Fruit fly (Drosophila melanogaster) whole organism: Measurements from ENCODE around the gene Trs20.

Source experiments
- CG8478 ChIP-seq: fragments of >200 bp; optimal IDR thresholded peaks from 2 replicates; lab custom pipeline; 2018; ENCODE audit warnings: inconsistent platforms
- Dll ChIP-seq: fragments of >200 bp; optimal IDR thresholded peaks from 2 replicates; lab custom pipeline; 2017
- EcR ChIP-seq, 2 experiments: fragments of >200 bp; optimal IDR thresholded peaks; 2 replicates each; lab custom pipeline; 2017; ENCODE audit warnings: missing biosample characterization in 2 of 2, missing genetic modification characterization in 2 of 2, missing genetic modification reagents in 2 of 2
- pan ChIP-seq: fragments of >200 bp; optimal IDR thresholded peaks from 2 replicates; lab custom pipeline; 2017
- psq ChIP-seq: fragments of >200 bp; optimal IDR thresholded peaks from 2 replicates; lab custom pipeline; 2017
- usp ChIP-seq: fragments of >200 bp; optimal IDR thresholded peaks from 2 replicates; lab custom pipeline; 2017; ENCODE audit warnings: missing biosample characterization, missing genetic modification characterization, mixed read lengths

The Trs20 gene

DNA sequence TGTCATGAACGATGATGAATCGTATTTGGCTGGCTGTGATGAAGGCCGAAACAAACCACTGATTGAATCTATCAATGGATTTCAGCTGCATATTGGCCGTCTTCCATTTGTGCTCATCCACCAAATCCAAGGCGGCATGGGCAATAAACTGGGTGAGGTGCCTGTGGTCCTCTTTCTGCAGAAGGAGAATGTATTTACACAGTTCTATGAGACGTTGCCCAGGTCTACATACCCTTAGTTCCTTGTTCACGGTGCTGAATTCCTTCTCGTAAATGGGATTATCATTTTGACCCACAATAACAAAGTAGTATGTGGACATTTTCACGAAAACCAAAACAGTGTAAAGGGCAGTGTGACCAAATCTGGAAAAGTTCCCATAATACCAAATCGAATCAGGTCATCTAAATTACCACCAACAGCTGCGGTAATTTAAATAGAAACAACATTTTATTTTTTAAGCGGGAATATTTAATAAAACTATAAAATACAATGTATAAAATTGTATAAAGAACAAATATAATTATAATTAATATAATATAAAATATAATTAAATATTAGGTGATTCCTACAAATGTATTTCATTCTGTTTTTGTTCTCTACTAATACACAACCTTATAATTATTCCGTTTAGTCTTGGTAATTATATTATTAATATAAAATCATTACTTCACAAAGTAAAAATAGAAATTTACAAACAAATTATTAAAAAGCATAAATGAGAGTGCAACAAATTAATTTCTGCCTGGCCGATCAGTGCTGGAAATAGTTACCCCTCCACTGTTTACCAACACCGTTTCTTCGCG is at the start of gene Trs20, which contains the start of gene elg1:
Trs20 (minus strand) TSS at position 369 of the 803 bp plus-strand sequence.
elg1 (plus strand) TSS at position 765 of the 803 bp plus-strand sequence.
- TF ChIP-seq Dll (lab: Kevin White, UChicago) (no peak), pan (lab: Kevin White, UChicago) (no peak), CG8478 (no peak), psq (lab: Kevin White, UChicago) (no peak), EcR (GFP tag; optimal IDR thresholded peaks at IDR 0.05; lab: Kevin White, UChicago) (no peak)

- TF ChIP-seq EcR (GFP tag; optimal IDR thresholded peaks at IDR 0.05; lab: Kevin White, UChicago) (no peak), CG8478 (no peak), Dll (lab: Kevin White, UChicago) (no peak), psq (lab: Kevin White, UChicago) (no peak), usp (no peak), pan (lab: Kevin White, UChicago) (no peak)
Observed at dm6 chr3L:16178433-16178832, 47.0 kb upstream of the Trs20 start.

dm6 chr3L:16177751-16178150 is 46.3 kb upstream of the Trs20 start:
- no peak for TF ChIP-seq Dll (lab: Kevin White, UChicago)
- TF ChIP-seq psq (lab: Kevin White, UChicago) = no peak
- peak; percentile 94 for TF ChIP-seq pan (lab: Kevin White, UChicago)

dm6 chr3L:16177309-16177708 is 45.9 kb upstream of the Trs20 start:
- TF ChIP-seq EcR (GFP tag; optimal IDR thresholded peaks at IDR 0.05; lab: Kevin White, UChicago) (no peak), CG8478 (no peak), psq (lab: Kevin White, UChicago) (no peak), Dll (lab: Kevin White, UChicago) (no peak), usp (no peak), pan (lab: Kevin White, UChicago) (no peak)

- no peak for TF ChIP-seq pan (lab: Kevin White, UChicago)
- no peak for TF ChIP-seq CG8478
- TF ChIP-seq usp = no peak
- no peak for TF ChIP-seq psq (lab: Kevin White, UChicago)
- TF ChIP-seq EcR (GFP tag; optimal IDR thresholded peaks at IDR 0.05; lab: Kevin White, UChicago) = no peak
- TF ChIP-seq Dll (lab: Kevin White, UChicago) = no peak
Observed at dm6 chr3L:16176492-16176891, 45.1 kb upstream of the Trs20 start.

DNA sequence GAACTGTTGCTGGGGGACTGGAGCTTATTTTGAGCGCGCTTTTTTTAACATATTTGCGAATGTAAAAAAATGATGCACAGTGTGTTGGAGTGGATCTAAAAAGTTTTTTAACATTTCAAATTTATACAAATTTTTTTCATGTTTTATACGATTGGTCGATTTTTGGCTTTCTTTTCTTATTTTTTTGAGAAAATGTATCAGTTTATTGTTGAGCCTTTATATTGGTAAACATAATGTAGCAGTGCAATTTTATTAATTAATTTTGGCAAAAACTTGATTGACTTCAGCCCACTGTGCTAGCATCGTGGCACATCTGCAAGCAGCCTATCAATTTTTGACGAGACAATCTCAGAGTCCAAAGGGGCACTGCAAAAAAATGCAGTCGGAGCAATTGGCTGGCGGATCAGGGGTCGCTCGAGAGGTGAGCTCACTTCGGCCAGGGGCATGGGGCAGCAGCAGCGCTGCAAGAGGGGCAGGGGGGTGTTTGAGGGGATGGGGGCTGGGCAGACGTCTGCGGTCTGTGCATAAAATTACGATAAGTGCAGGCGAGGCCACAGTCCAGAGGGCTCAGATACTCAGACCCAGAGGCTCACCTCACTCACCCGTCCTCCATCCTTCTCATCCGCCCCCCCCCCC is 44.3 kb upstream of the Trs20 start:
- TF ChIP-seq EcR (GFP tag; optimal IDR thresholded peaks at IDR 0.05; lab: Kevin White, UChicago) = no peak
- no peak for TF ChIP-seq usp
- no peak for TF ChIP-seq Dll (lab: Kevin White, UChicago)
- TF ChIP-seq psq (lab: Kevin White, UChicago) = no peak
- TF ChIP-seq CG8478 = no peak
- no peak for TF ChIP-seq pan (lab: Kevin White, UChicago)

DNA sequence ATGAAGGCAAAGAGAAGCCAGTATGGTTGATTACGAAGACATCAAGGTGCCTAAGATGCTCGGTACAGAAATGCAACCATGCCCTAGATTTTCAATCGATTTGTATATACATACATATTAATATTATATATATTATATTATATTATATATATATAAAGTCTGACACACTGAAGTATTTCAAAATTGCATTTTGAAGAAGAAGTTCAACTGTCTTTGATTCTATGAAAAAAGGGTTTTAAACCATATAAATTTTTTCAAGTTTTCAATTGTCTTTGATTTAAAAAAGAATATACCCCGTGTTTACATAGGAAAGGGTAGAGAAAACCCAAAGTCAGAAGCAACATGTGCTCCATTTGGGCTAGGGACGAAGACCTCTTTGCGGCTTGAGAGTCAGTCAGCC is 43.3 kb upstream of the Trs20 start:
- TF ChIP-seq usp = no peak
- TF ChIP-seq psq (lab: Kevin White, UChicago) = no peak
- TF ChIP-seq pan (lab: Kevin White, UChicago) = no peak
- TF ChIP-seq CG8478 = no peak
- no peak for TF ChIP-seq EcR (GFP tag; optimal IDR thresholded peaks at IDR 0.05; lab: Kevin White, UChicago)
- no peak for TF ChIP-seq Dll (lab: Kevin White, UChicago)

dm6 chr3L:16173818-16174601 is 42.6 kb upstream of the Trs20 start:
- TF ChIP-seq EcR (GFP tag; optimal IDR thresholded peaks at IDR 0.05; lab: Kevin White, UChicago) = no peak
- peak; percentile 20 for TF ChIP-seq Dll (lab: Kevin White, UChicago)

DNA sequence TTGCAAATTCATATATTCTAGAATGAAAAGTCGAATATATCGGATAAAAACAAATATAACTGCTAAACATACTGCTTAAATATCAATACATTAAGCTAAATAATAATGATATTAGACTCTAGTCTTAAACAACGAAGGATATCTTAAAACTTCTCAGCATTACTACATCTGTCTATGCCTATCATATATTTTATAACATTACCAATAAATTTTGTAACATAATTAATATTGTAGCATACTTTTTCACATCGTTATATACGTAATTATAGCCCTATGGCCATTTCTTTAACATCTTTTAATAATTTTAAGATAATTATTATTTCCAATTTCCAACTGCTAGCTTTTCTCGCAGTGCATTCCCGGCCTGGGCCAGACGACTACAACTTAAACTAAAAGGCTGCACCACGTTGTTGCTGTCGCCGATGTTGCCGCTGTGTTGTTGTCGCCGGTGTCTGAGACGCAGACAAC is 41.4 kb upstream of the Trs20 start:
- TF ChIP-seq usp (no peak), psq (lab: Kevin White, UChicago) (no peak), EcR (GFP tag; optimal IDR thresholded peaks at IDR 0.05; lab: Kevin White, UChicago) (no peak), CG8478 (no peak), pan (lab: Kevin White, UChicago) (no peak), Dll (lab: Kevin White, UChicago) (no peak)

- TF ChIP-seq CG8478 (no peak), pan (lab: Kevin White, UChicago) (no peak), usp (no peak), EcR (GFP tag; optimal IDR thresholded peaks at IDR 0.05; lab: Kevin White, UChicago) (no peak), psq (lab: Kevin White, UChicago) (no peak), Dll (lab: Kevin White, UChicago) (no peak)
Observed at dm6 chr3L:16172381-16172780, 40.9 kb upstream of the Trs20 start.

DNA sequence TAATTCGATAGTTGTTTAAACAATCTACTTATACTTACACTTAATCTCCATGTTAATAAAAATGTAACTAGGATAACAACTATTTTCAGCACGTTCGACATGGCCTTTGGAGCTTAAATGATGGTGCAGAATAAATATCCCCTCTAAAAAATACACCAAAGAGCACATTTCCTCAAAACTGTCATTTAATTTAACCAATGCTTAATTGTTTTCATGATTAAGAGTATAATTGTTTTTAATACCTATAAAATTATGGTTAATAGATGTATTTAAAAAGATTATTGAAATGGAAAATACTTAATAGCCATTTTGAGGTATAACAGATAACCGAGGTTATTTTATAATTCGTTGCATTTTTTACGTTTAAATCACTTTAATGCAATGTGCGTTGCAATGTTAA is 39.8 kb upstream of the Trs20 start, which contains the start of gene CG33795:
CG33795 (minus strand) TSS at position 101 of the 400 bp plus-strand sequence.
- TF ChIP-seq CG8478 (no peak), pan (lab: Kevin White, UChicago) (no peak), EcR (GFP tag; optimal IDR thresholded peaks at IDR 0.05; lab: Kevin White, UChicago) (no peak), Dll (lab: Kevin White, UChicago) (no peak), psq (lab: Kevin White, UChicago) (no peak), usp (no peak)
